Worm (Caenorhabditis elegans) whole organism, L2 larva: ENCODE data around the gene cutl-11.

Experiments
- C34F6.9 ChIP-seq: fragments of 150-350 bp; optimal IDR thresholded peaks from 2 replicates; lab custom pipeline; 2014; ENCODE audit warnings: missing biosample characterization, missing genetic modification characterization
- F13H6.1 ChIP-seq: sonication (generic microtip); optimal IDR thresholded peaks from 2 replicates; lab custom pipeline; 2016; ENCODE audit warnings: missing genetic modification characterization, missing compliant biosample characterization
- Y55F3AM.14 ChIP-seq: fragments of 200-800 bp; sonication (Bioruptor generic); optimal IDR thresholded peaks from 2 replicates; lab custom pipeline; 2018; ENCODE audit warnings: mild to moderate bottlenecking, missing genetic modification characterization, missing compliant biosample characterization
- ZK546.5 ChIP-seq: sonication (generic microtip); optimal IDR thresholded peaks from 2 replicates; lab custom pipeline; 2017; ENCODE audit warnings: missing biosample characterization, missing genetic modification characterization
- ama-1 ChIP-seq: fragments of 150-350 bp; optimal IDR thresholded peaks from 2 replicates; lab custom pipeline; 2018; ENCODE audit warnings: inconsistent platforms
- blmp-1 ChIP-seq: sonication (generic microtip); optimal IDR thresholded peaks from 2 replicates; lab custom pipeline; 2017; ENCODE audit warnings: missing genetic modification characterization, mild to moderate bottlenecking, missing compliant biosample characterization, antibody characterized with exemption, moderate library complexity; ENCODE audit not compliant: insufficient read depth
- ceh-16 ChIP-seq: fragments of 150-350 bp; optimal IDR thresholded peaks from 2 replicates; lab custom pipeline; 2014; ENCODE audit warnings: missing biosample characterization, missing genetic modification characterization
- ceh-82 ChIP-seq: fragments of 150-350 bp; optimal IDR thresholded peaks from 2 replicates; lab custom pipeline; 2014; ENCODE audit warnings: missing biosample characterization, missing genetic modification characterization
- crh-2 ChIP-seq: sonication (generic microtip); optimal IDR thresholded peaks from 2 replicates; lab custom pipeline; 2017; ENCODE audit warnings: missing biosample characterization, missing genetic modification characterization
- dmd-4 ChIP-seq: sonication (generic microtip); optimal IDR thresholded peaks from 2 replicates; lab custom pipeline; 2017; ENCODE audit warnings: missing biosample characterization, missing genetic modification characterization
- egl-27 ChIP-seq: sonication (generic microtip); optimal IDR thresholded peaks from 3 replicates; lab custom pipeline; 2017; ENCODE audit warnings: missing biosample characterization, missing genetic modification reagents, missing genetic modification characterization
- elt-1 ChIP-seq: fragments of 150-350 bp; optimal IDR thresholded peaks from 2 replicates; lab custom pipeline; 2014; ENCODE audit warnings: missing biosample characterization, missing genetic modification characterization
- fos-1 ChIP-seq: fragments of 150-350 bp; optimal IDR thresholded peaks from 2 replicates; lab custom pipeline; 2014; ENCODE audit warnings: missing biosample characterization, missing genetic modification characterization
- gmeb-1 ChIP-seq: fragments of 150-350 bp; optimal IDR thresholded peaks from 2 replicates; lab custom pipeline; 2014; ENCODE audit warnings: missing biosample characterization, missing genetic modification characterization
- lin-11 ChIP-seq: fragments of 150-350 bp; sonication (generic microtip); optimal IDR thresholded peaks from 2 replicates; lab custom pipeline; 2014; ENCODE audit warnings: missing biosample characterization, missing genetic modification characterization, inconsistent platforms, mixed read lengths
- lin-13 ChIP-seq: fragments of 150-350 bp; optimal IDR thresholded peaks from 2 replicates; lab custom pipeline; 2014; ENCODE audit warnings: missing biosample characterization, missing genetic modification reagents, missing genetic modification characterization
- lin-39 ChIP-seq: fragments of 150-350 bp; optimal IDR thresholded peaks from 2 replicates; lab custom pipeline; 2014; ENCODE audit warnings: missing biosample characterization, missing genetic modification reagents, missing genetic modification characterization
- lsy-2 ChIP-seq, 2 experiments: fragments of 150-350 bp in 1 of 2; sonication (generic microtip) in 1 of 2; optimal IDR thresholded peaks; 2 replicates each; lab custom pipeline; 2014 to 2017; ENCODE audit warnings: missing biosample characterization in 2 of 2, missing genetic modification characterization in 2 of 2
- mab-5 ChIP-seq: fragments of 150-350 bp; optimal IDR thresholded peaks from 2 replicates; lab custom pipeline; 2014; ENCODE audit warnings: missing biosample characterization, missing genetic modification characterization
- mbf-1 ChIP-seq: sonication (generic microtip); optimal IDR thresholded peaks from 2 replicates; lab custom pipeline; 2017; ENCODE audit warnings: missing biosample characterization, missing genetic modification characterization
- nhr-11 ChIP-seq: fragments of 150-350 bp; optimal IDR thresholded peaks from 2 replicates; lab custom pipeline; 2014; ENCODE audit warnings: missing biosample characterization, missing genetic modification characterization
- nhr-21 ChIP-seq: fragments of 150-350 bp; optimal IDR thresholded peaks from 2 replicates; lab custom pipeline; 2014; ENCODE audit warnings: missing biosample characterization, missing genetic modification characterization
- nhr-23 ChIP-seq: fragments of 150-350 bp; optimal IDR thresholded peaks from 2 replicates; lab custom pipeline; 2014; ENCODE audit warnings: missing biosample characterization, missing genetic modification reagents, missing genetic modification characterization
- nhr-237 ChIP-seq: fragments of 150-350 bp; optimal IDR thresholded peaks from 2 replicates; lab custom pipeline; 2014; ENCODE audit warnings: missing biosample characterization, missing genetic modification characterization
- nhr-77 ChIP-seq: fragments of 150-350 bp; optimal IDR thresholded peaks from 2 replicates; lab custom pipeline; 2014; ENCODE audit warnings: missing biosample characterization, missing genetic modification characterization
- sem-4 ChIP-seq: fragments of 150-350 bp; optimal IDR thresholded peaks from 2 replicates; lab custom pipeline; 2014; ENCODE audit warnings: missing biosample characterization, missing genetic modification reagents, missing genetic modification characterization
- skn-1 ChIP-seq: sonication (generic microtip); optimal IDR thresholded peaks from 2 replicates; lab custom pipeline; 2017; ENCODE audit warnings: missing biosample characterization, missing genetic modification characterization
- sma-3 ChIP-seq: sonication (generic microtip); optimal IDR thresholded peaks from 2 replicates; lab custom pipeline; 2016; ENCODE audit warnings: missing genetic modification reagents, missing genetic modification characterization, missing compliant biosample characterization
- sma-9 ChIP-seq, 2 experiments: fragments of 150-350 bp in 1 of 2; sonication (generic microtip) in 1 of 2; optimal IDR thresholded peaks; 2 replicates each; lab custom pipeline; 2014 to 2016; ENCODE audit warnings: missing genetic modification characterization in 2 of 2, mild to moderate bottlenecking in 1 of 2, missing biosample characterization in 1 of 2, missing compliant biosample characterization in 1 of 2, missing genetic modification reagents in 1 of 2, moderate library complexity in 1 of 2
- snpc-4 ChIP-seq: fragments of 150-350 bp; optimal IDR thresholded peaks from 2 replicates; lab custom pipeline; 2014; ENCODE audit warnings: missing biosample characterization, missing genetic modification characterization
- unc-55 ChIP-seq: fragments of 150-350 bp; sonication (generic microtip); optimal IDR thresholded peaks from 3 replicates; lab custom pipeline; 2014; ENCODE audit warnings: missing biosample characterization, missing genetic modification reagents, missing genetic modification characterization
- unc-62 ChIP-seq: fragments of 150-350 bp; optimal IDR thresholded peaks from 2 replicates; lab custom pipeline; 2014; ENCODE audit warnings: missing biosample characterization, missing genetic modification reagents, missing genetic modification characterization
- zag-1 ChIP-seq: fragments of 150-350 bp; optimal IDR thresholded peaks from 2 replicates; lab custom pipeline; 2014; ENCODE audit warnings: missing biosample characterization, missing genetic modification characterization
- ztf-1 ChIP-seq: fragments of 200-800 bp; sonication (Bioruptor generic); conservative IDR thresholded peaks from 2 replicates; pipeline ENCODE4 v1.3.6; 2022; ENCODE audit warnings: missing genetic modification characterization, missing compliant biosample characterization
- ztf-11 ChIP-seq: sonication (generic microtip); optimal IDR thresholded peaks from 2 replicates; lab custom pipeline; 2017; ENCODE audit warnings: missing biosample characterization, missing genetic modification characterization
- ztf-4 ChIP-seq: fragments of 150-350 bp; optimal IDR thresholded peaks from 2 replicates; lab custom pipeline; 2014; ENCODE audit warnings: missing biosample characterization, missing genetic modification characterization

The cutl-11 gene

ce11 chrX:11687836-11688319 is 37.2 kb upstream of the cutl-11 start, which contains the start of gene C44C10.7:
TSS of gene C44C10.7 (minus strand) at chrX:11688269.
- no peak for TF ChIP-seq blmp-1 (tag; lab: Kevin White, UChicago)
- no peak for TF ChIP-seq lin-13 (GFP tag; lab: Kevin White, UChicago)
- no peak for TF ChIP-seq nhr-23 (tag; lab: Kevin White, UChicago)
- no peak for TF ChIP-seq ama-1 (lab: Kevin White, UChicago)
- TF ChIP-seq lsy-2 (tag; optimal IDR thresholded peaks at IDR 0.05; lab: Kevin White, UChicago): no peak
- TF ChIP-seq unc-62 (GFP tag; lab: Kevin White, UChicago): no peak
- no peak for TF ChIP-seq ztf-4 (tag; lab: Kevin White, UChicago)
- no peak for TF ChIP-seq skn-1
- no peak for TF ChIP-seq mab-5 (tag; lab: Kevin White, UChicago)
- no peak for TF ChIP-seq nhr-21
- no peak for TF ChIP-seq zag-1
- no peak for TF ChIP-seq unc-55 (GFP tag; lab: Kevin White, UChicago)
- TF ChIP-seq lin-11 (tag; lab: Kevin White, UChicago): no peak
- no peak for TF ChIP-seq sma-3 (GFP tag; lab: Kevin White, UChicago)
- no peak for TF ChIP-seq C34F6.9 (tag; lab: Kevin White, UChicago)
- no peak for TF ChIP-seq ceh-82 (tag; lab: Kevin White, UChicago)

ce11 chrX:11684261-11684660 is 33.6 kb upstream of the cutl-11 start, which contains the start of gene hnd-1:
TSS of gene hnd-1 (plus strand) at chrX:11684561.
- TF ChIP-seq nhr-237 (tag; lab: Kevin White, UChicago) (no peak), snpc-4 (no peak), nhr-11 (tag; lab: Kevin White, UChicago) (no peak), F13H6.1 (tag; lab: Kevin White, UChicago) (no peak), lin-39 (tag; lab: Kevin White, UChicago) (no peak), ztf-11 (no peak), unc-62 (GFP tag; lab: Kevin White, UChicago) (no peak), Y55F3AM.14 (GFP tag; lab: Kevin White, UChicago) (no peak), dmd-4 (no peak), C34F6.9 (tag; lab: Kevin White, UChicago) (no peak), ceh-16 (tag; lab: Kevin White, UChicago) (no peak), ztf-1 (GFP tag; lab: Robert Waterston, UW) (no peak), unc-55 (GFP tag; lab: Kevin White, UChicago) (no peak), elt-1 (tag; lab: Kevin White, UChicago) (no peak), sem-4 (tag; lab: Kevin White, UChicago) (no peak), nhr-23 (tag; lab: Kevin White, UChicago) (no peak)
- TF ChIP-seq, all 48 proteins: peak for 0

DNA sequence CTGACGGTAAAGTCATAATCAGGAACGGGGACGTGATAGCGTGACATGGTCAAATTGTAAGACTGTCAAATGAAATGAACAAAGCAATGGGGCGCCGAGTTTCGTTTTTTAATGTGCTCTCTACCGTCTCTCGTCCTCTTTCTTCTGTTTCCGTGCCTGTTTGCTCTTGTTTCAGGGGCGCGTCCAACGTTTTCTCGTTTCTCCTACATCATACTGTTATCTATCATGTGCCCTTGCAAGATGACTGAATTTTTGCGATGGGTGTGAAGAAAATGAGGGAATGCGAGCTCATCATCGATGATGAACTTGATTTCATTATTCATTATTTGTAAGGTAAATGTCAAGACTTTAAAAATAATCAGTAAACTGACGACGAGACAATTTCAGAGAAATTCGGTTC is 30.2 kb upstream of the cutl-11 start, which contains the start of gene T04F8.7:
TSS of gene T04F8.7 (minus strand) at position 130 of the 400 bp plus-strand sequence.
- peak; percentile 24 for TF ChIP-seq sma-9 (GFP tag; optimal IDR thresholded peaks at IDR 0.05; lab: Kevin White, UChicago)
- no peak for TF ChIP-seq sma-9 (tag; optimal IDR thresholded peaks at IDR 0.05; lab: Kevin White, UChicago)
- TF ChIP-seq lin-13 (GFP tag; lab: Kevin White, UChicago): no peak
- TF ChIP-seq gmeb-1 (tag; lab: Kevin White, UChicago): no peak
- peak; percentile 11 for TF ChIP-seq crh-2
- TF ChIP-seq fos-1 (tag; lab: Kevin White, UChicago): peak; percentile 83
- TF ChIP-seq F13H6.1 (tag; lab: Kevin White, UChicago): peak; percentile 6

DNA sequence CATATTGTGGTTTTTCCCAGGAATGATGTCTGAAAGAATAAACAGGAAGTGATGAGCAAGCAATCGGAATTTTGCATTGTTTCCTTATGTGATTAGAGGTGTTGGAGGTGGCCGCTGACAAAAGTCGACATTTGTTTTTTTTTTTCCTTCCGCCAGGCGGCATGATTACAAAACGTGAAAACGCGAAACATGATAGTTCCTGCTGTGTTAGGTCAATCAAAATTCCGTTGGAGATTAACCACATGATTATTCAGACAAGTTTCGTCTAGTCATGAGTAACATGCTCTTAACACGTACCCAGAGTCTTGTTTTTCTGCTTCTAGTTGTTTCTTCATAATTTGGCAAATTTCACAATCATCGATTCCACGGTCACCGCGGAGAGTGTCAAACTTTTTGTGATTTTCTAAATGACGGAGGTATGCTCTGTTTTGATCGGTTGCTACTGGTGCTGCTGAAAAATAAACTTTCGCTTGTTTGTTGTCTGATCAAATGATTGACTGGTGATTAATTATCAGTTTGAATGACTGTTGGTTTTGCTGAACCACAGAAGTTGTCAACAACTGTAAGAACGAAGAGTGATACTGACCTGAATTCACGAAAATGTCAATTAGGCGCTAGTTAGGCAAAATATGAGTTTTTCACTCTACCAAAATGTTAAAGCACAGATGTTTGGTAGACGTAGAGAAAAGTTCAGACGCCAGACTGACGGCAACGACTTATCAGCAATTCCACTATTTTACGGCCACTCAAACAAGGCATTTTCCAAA is 28.7 kb upstream of the cutl-11 start:
- TF ChIP-seq ama-1 (lab: Kevin White, UChicago) (no peak), C34F6.9 (tag; lab: Kevin White, UChicago) (no peak), nhr-21 (no peak), egl-27 (no peak), snpc-4 (no peak), unc-62 (GFP tag; lab: Kevin White, UChicago) (no peak), sma-3 (GFP tag; lab: Kevin White, UChicago) (no peak), unc-55 (GFP tag; lab: Kevin White, UChicago) (no peak), ZK546.5 (no peak), nhr-77 (tag; lab: Kevin White, UChicago) (no peak), sma-9 (GFP tag; optimal IDR thresholded peaks at IDR 0.05; lab: Kevin White, UChicago) (no peak), sma-9 (tag; optimal IDR thresholded peaks at IDR 0.05; lab: Kevin White, UChicago) (no peak), skn-1 (no peak), ztf-11 (no peak), sem-4 (tag; lab: Kevin White, UChicago) (no peak), mbf-1 (no peak), fos-1 (tag; lab: Kevin White, UChicago) (no peak)
